Worm (Caenorhabditis elegans) whole organism, L4/young adult: ENCODE data around the gene ZK673.6.

Source experiments
- W03F9.2 ChIP-seq: fragments of 150-350 bp; optimal IDR thresholded peaks from 2 replicates; lab custom pipeline; 2014; ENCODE audit warnings: missing biosample characterization, missing genetic modification characterization
- dao-5 ChIP-seq: sonication (generic microtip); optimal IDR thresholded peaks from 2 replicates; lab custom pipeline; 2016; ENCODE audit warnings: missing genotype, missing genetic modification characterization, moderate library complexity, missing compliant biosample characterization
- him-1 ChIP-seq: sonication (generic microtip); optimal IDR thresholded peaks from 2 replicates; lab custom pipeline; 2016; ENCODE audit warnings: missing genotype, missing genetic modification reagents, missing genetic modification characterization, missing compliant biosample characterization

DNA sequence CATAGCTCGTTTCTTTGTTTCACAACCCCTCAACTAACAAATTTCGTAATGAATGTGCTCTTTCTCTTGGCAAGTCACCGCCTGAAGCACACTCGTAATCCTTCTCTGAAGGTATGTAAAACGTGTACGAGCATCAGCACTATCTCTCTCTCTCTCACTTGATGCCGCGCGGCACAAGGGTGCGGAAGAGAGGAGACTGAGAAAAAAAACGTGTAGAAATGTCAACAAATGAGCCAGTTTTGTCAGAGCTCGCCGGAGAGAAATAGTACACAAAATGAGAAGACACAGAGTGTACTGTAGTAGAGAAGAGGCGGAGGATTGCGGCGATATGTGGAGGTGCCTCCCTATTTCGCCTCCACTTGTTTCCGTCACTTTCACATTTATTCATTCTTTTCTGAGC, 46.1 kb upstream of the ZK673.6 start, which contains the start of gene F59B10.3:
- TF ChIP-seq dao-5 (tag; lab: Kevin White, UChicago) (no peak), W03F9.2 (tag; lab: Kevin White, UChicago) (no peak), him-1 (tag; lab: Kevin White, UChicago) (no peak)
